Worm (Caenorhabditis elegans): Measurements from ENCODE around the gene T01H10.11.
A peak's percentile ranks its signal among the peaks of the same experiment; 100 is the strongest.

T01H10.11 gene

ce11 chrX:12103712-12104111, 19.5 kb upstream of the T01H10.11 start, which contains the start of gene W03G11.3:
Gene W03G11.3, minus strand, starts transcription at chrX:12103812.
- TF ChIP-seq dmd-4 (tag; optimal IDR thresholded peaks at IDR 0.05; ENCODE audit: borderline replicate concordance): no peak
- no peak for TF ChIP-seq C08G9.2 (tag; optimal IDR thresholded peaks at IDR 0.05)
- no peak for TF ChIP-seq ama-1 (optimal IDR thresholded peaks at IDR 0.05)
- TF ChIP-seq pag-3 (tag; optimal IDR thresholded peaks at IDR 0.05; ENCODE audit: borderline replicate concordance): no peak
- no peak for TF ChIP-seq ceh-6 (GFP tag; optimal IDR thresholded peaks at IDR 0.05)
- no peak for TF ChIP-seq T23F11.4 (GFP tag; optimal IDR thresholded peaks at IDR 0.05)
- TF ChIP-seq K02D7.2 (tag; optimal IDR thresholded peaks at IDR 0.05): no peak
- TF ChIP-seq dve-1 (tag; optimal IDR thresholded peaks at IDR 0.05): no peak
- no peak for TF ChIP-seq unc-42 (tag; optimal IDR thresholded peaks at IDR 0.05)
- no peak for TF ChIP-seq tbx-7 (tag; optimal IDR thresholded peaks at IDR 0.05)
- TF ChIP-seq gmeb-2 (tag; optimal IDR thresholded peaks at IDR 0.05): no peak

- TF ChIP-seq ceh-48 (tag; optimal IDR thresholded peaks at IDR 0.05) (no peak), nhr-11 (tag; optimal IDR thresholded peaks at IDR 0.05) (no peak), Y22D7AL.16 (tag; optimal IDR thresholded peaks at IDR 0.05) (no peak), tbx-2 (tag; optimal IDR thresholded peaks at IDR 0.05) (no peak), zip-5 (tag; optimal IDR thresholded peaks at IDR 0.05) (no peak)
Measured at ce11 chrX:12104630-12105029, 18.6 kb upstream of the T01H10.11 start, which contains the start of gene col-181. Gene col-181, plus strand, starts transcription at chrX:12104930.

ce11 chrX:12105458-12105857, 17.8 kb upstream of the T01H10.11 start:
- TF ChIP-seq ceh-22 (tag; optimal IDR thresholded peaks at IDR 0.05): no peak
- TF ChIP-seq ceh-34 (tag; optimal IDR thresholded peaks at IDR 0.05): no peak
- TF ChIP-seq hlh-8 (tag; optimal IDR thresholded peaks at IDR 0.05): no peak

ce11 chrX:12106004-12106403, 17.2 kb upstream of the T01H10.11 start:
- TF ChIP-seq hlh-8 (tag; optimal IDR thresholded peaks at IDR 0.05) (peak; percentile 95), sox-2 (GFP tag; IDR thresholded peaks at IDR 0.05) (peak; percentile 95), ceh-34 (tag; optimal IDR thresholded peaks at IDR 0.05) (peak; percentile 96), pqm-1 (tag; optimal IDR thresholded peaks at IDR 0.05) (peak; percentile 82), lim-6 (tag; optimal IDR thresholded peaks at IDR 0.05) (peak; percentile 93), pha-4 (tag; optimal IDR thresholded peaks at IDR 0.05) (no peak), eyg-1 (tag; optimal IDR thresholded peaks at IDR 0.05) (peak; percentile 95), ceh-48 (tag; optimal IDR thresholded peaks at IDR 0.05) (peak; percentile 89), syd-9 (tag; optimal IDR thresholded peaks at IDR 0.05) (peak; percentile 94), gmeb-2 (tag; optimal IDR thresholded peaks at IDR 0.05) (peak; percentile 95), dmd-4 (tag; optimal IDR thresholded peaks at IDR 0.05; ENCODE audit: borderline replicate concordance) (peak; percentile 96), npax-4 (tag; optimal IDR thresholded peaks at IDR 0.05) (peak; percentile 93), hlh-15 (tag; optimal IDR thresholded peaks at IDR 0.05) (peak; percentile 96), ceh-45 (GFP tag; IDR thresholded peaks at IDR 0.05) (no peak; the same call in 1 of the 2 replicates), ceh-6 (GFP tag; optimal IDR thresholded peaks at IDR 0.05) (peak; percentile 97), ceh-24 (tag; optimal IDR thresholded peaks at IDR 0.05) (peak; percentile 89), ceh-14 (tag; optimal IDR thresholded peaks at IDR 0.05) (peak; percentile 98), ceh-2 (tag; optimal IDR thresholded peaks at IDR 0.05) (peak; percentile 94), unc-42 (tag; optimal IDR thresholded peaks at IDR 0.05) (peak; percentile 96), sox-4 (tag; optimal IDR thresholded peaks at IDR 0.05) (peak; percentile 95), T23F11.4 (GFP tag; optimal IDR thresholded peaks at IDR 0.05) (peak; percentile 94), ceh-22 (tag; optimal IDR thresholded peaks at IDR 0.05) (no peak), pha-2 (tag; optimal IDR thresholded peaks at IDR 0.05) (peak; percentile 95), unc-86 (tag; optimal IDR thresholded peaks at IDR 0.05) (peak; percentile 96), ztf-16 (tag; optimal IDR thresholded peaks at IDR 0.05) (peak; percentile 97), ceh-19 (GFP tag; optimal IDR thresholded peaks at IDR 0.05) (peak; percentile 97), hlh-30 (tag; optimal IDR thresholded peaks at IDR 0.05; ENCODE audit: insufficient read depth) (peak; percentile 77), Y22D7AL.16 (tag; optimal IDR thresholded peaks at IDR 0.05) (peak; percentile 93), elt-2 (tag; optimal IDR thresholded peaks at IDR 0.05) (peak; percentile 98), pax-1 (tag; optimal IDR thresholded peaks at IDR 0.05) (no peak), ceh-30 (tag; optimal IDR thresholded peaks at IDR 0.05) (peak; percentile 86), ceh-31 (tag; optimal IDR thresholded peaks at IDR 0.05) (peak; percentile 88), odd-2 (tag; optimal IDR thresholded peaks at IDR 0.05) (peak; percentile 57), ets-4 (tag; optimal IDR thresholded peaks at IDR 0.05) (peak; percentile 79), nhr-232 (tag; optimal IDR thresholded peaks at IDR 0.05) (peak; percentile 93), C38D4.7 (GFP tag; optimal IDR thresholded peaks at IDR 0.05) (peak; percentile 95), hlh-13 (GFP tag; optimal IDR thresholded peaks at IDR 0.05) (peak; percentile 93)

Measured in whole organism, late embryonic.